Worm (Caenorhabditis elegans) whole organism, L4 larva: ENCODE data around the gene K02D10.2.
A peak's percentile ranks its signal among the peaks of the same experiment; 100 is the strongest.

ENCODE experiments used
- ces-1 ChIP-seq: fragments of 150-350 bp; sonication (generic microtip); optimal IDR thresholded peaks from 4 replicates; lab custom pipeline; 2014; ENCODE audit warnings: missing biosample characterization, missing genetic modification reagents, missing genetic modification characterization
- fos-1 ChIP-seq: fragments of 150-350 bp; optimal IDR thresholded peaks from 2 replicates; lab custom pipeline; 2014; ENCODE audit warnings: missing biosample characterization, missing genetic modification characterization
- nhr-28 ChIP-seq: fragments of 150-350 bp; optimal IDR thresholded peaks from 2 replicates; lab custom pipeline; 2014; ENCODE audit warnings: missing biosample characterization, missing genetic modification characterization

ce11 chrIII:8797211-8797733 is 26.2 kb upstream of the K02D10.2 start:
- TF ChIP-seq fos-1 (tag; lab: Kevin White, UChicago) = no peak
- no peak for TF ChIP-seq ces-1
- TF ChIP-seq nhr-28 (tag; lab: Kevin White, UChicago) = peak; percentile 99
